Fruit fly (Drosophila melanogaster): ENCODE data around the gene sqz.

Gene sqz

dm6 chr3R:19157997-19158396, 6.0 kb upstream of the sqz start (continued):
- TF ChIP-seq CG3847 (GFP tag; IDR thresholded peaks at IDR 0.05) (0 out of 2 replicates have a peak, but pooled peaks have one; percentile 9), schlank (tag; optimal IDR thresholded peaks at IDR 0.05) (no peak), stwl (tag; optimal IDR thresholded peaks at IDR 0.05) (no peak), CG3065 (GFP tag; optimal IDR thresholded peaks at IDR 0.05) (no peak), kay (GFP tag; optimal IDR thresholded peaks at IDR 0.05) (no peak), B-H2 (GFP tag; optimal IDR thresholded peaks at IDR 0.05) (no peak), dmrt11E (tag; optimal IDR thresholded peaks at IDR 0.05) (no peak), CG8388 (GFP tag; optimal IDR thresholded peaks at IDR 0.05) (peak; percentile 13), ci (GFP tag; IDR thresholded peaks at IDR 0.05) (peak; percentile 49; the same call in 1 of the 3 replicates), CG1832 (GFP tag; optimal IDR thresholded peaks at IDR 0.05) (no peak), CG6765 (GFP tag; optimal IDR thresholded peaks at IDR 0.05) (no peak), CG17385 (GFP tag; optimal IDR thresholded peaks at IDR 0.05) (no peak), CG4730 (GFP tag; IDR thresholded peaks at IDR 0.05) (peak; percentile 24; the same call in 1 of the 2 replicates), aop (GFP tag; IDR thresholded peaks at IDR 0.05) (no peak), Hsf (GFP tag; optimal IDR thresholded peaks at IDR 0.05) (no peak), CG17829 (tag; optimal IDR thresholded peaks at IDR 0.05) (no peak), hkb (optimal IDR thresholded peaks at IDR 0.05) (no peak), hkb (GFP tag; IDR thresholded peaks at IDR 0.05) (peak; percentile 19; the same call in 1 of the 2 replicates), Xrp1 (GFP tag; IDR thresholded peaks at IDR 0.05) (peak; percentile 23; the same call in 1 of the 2 replicates), vvl (GFP tag; IDR thresholded peaks at IDR 0.05) (0 out of 2 replicates have a peak, but pooled peaks have one; percentile 36), ara (GFP tag; IDR thresholded peaks at IDR 0.05) (no peak), CG13624 (GFP tag; optimal IDR thresholded peaks at IDR 0.05) (peak; percentile 5), ranshi (GFP tag; IDR thresholded peaks at IDR 0.05) (peak; percentile 53; the same call in 1 of the 2 replicates), CG18619 (GFP tag; optimal IDR thresholded peaks at IDR 0.05) (no peak), CG11504 (tag; optimal IDR thresholded peaks at IDR 0.05) (peak; percentile 24), CG6854 (GFP tag; optimal IDR thresholded peaks at IDR 0.05) (no peak), eyg (GFP tag; optimal IDR thresholded peaks at IDR 0.05) (no peak), CG2116 (GFP tag; optimal IDR thresholded peaks at IDR 0.05) (no peak), Hmx (GFP tag; optimal IDR thresholded peaks at IDR 0.05) (no peak), CG2202 (tag; optimal IDR thresholded peaks at IDR 0.05) (no peak), tin (GFP tag; optimal IDR thresholded peaks at IDR 0.05) (no peak), CG2120 (GFP tag; optimal IDR thresholded peaks at IDR 0.05) (peak; percentile 22), zfh1 (GFP tag; IDR thresholded peaks at IDR 0.05) (0 out of 3 replicates have a peak, but pooled peaks have one; percentile 12), sna (GFP tag; IDR thresholded peaks at IDR 0.05; ENCODE audit: partially characterized antibody) (no peak), CG10979 (tag; optimal IDR thresholded peaks at IDR 0.05) (peak; percentile 6), row (GFP tag; IDR thresholded peaks at IDR 0.05) (peak; percentile 70), CG31365 (tag; optimal IDR thresholded peaks at IDR 0.05) (no peak), ken (GFP tag; IDR thresholded peaks at IDR 0.05) (peak; percentile 23; the same call in 1 of the 3 replicates), gem (tag; optimal IDR thresholded peaks at IDR 0.05) (peak; percentile 34), HLH3B (GFP tag; IDR thresholded peaks at IDR 0.05) (0 out of 2 replicates have a peak, but pooled peaks have one; percentile 22), CG10267 (tag; optimal IDR thresholded peaks at IDR 0.05) (no peak), HmgZ (tag; optimal IDR thresholded peaks at IDR 0.05) (peak; percentile 1), CG3838 (GFP tag; optimal IDR thresholded peaks at IDR 0.05) (no peak), CoRest (tag; optimal IDR thresholded peaks at IDR 0.05) (peak; percentile 17), H2.0 (GFP tag; IDR thresholded peaks at IDR 0.05) (0 out of 2 replicates have a peak, but pooled peaks have one; percentile 8), unpg (GFP tag; optimal IDR thresholded peaks at IDR 0.05) (peak; percentile 3), BEAF-32 (GFP tag; optimal IDR thresholded peaks at IDR 0.05) (no peak), CG5953 (GFP tag; IDR thresholded peaks at IDR 0.05) (no peak), CG6689 (GFP tag; IDR thresholded peaks at IDR 0.05) (peak; percentile 45; the same call in 1 of the 2 replicates), twi (tag; optimal IDR thresholded peaks at IDR 0.05) (no peak), slbo (GFP tag; IDR thresholded peaks at IDR 0.05) (peak; percentile 55; the same call in 1 of the 2 replicates)

All from whole organism, embryonic.